Worm (Caenorhabditis elegans): ENCODE data around the gene wago-5.

DNA sequence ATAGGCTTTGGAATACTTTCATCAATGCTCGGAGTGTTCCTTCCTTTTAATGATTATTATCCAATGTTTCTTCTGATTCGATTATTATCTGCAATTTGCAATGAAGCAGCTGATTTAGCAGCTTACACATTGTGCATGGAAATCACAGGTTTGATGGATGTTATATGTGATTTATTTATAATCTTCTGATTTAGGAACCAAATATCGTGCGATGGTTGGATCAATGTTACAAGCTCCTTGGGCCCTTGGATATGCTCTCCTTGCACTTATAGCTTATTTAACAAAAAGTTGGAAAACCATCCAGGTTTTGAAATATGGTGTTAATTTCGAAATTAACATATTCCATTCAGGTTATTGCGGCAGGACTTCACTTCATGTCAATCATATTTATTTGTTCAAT lies 29.8 kb downstream of the wago-5 start:
- TF ChIP-seq sea-1 (GFP tag; conservative IDR thresholded peaks at IDR 0.05) (no peak), ama-1 (optimal IDR thresholded peaks at IDR 0.05) (no peak), hmg-4 (GFP tag; optimal IDR thresholded peaks at IDR 0.05) (no peak), hnd-1 (tag; optimal IDR thresholded peaks at IDR 0.05) (no peak), hmbx-1 (tag; optimal IDR thresholded peaks at IDR 0.05) (no peak), scrt-1 (GFP tag; IDR thresholded peaks at IDR 0.05) (no peak), ets-7 (tag; optimal IDR thresholded peaks at IDR 0.05) (no peak), pes-1 (GFP tag; IDR thresholded peaks at IDR 0.05) (no peak), aly-1 (tag; optimal IDR thresholded peaks at IDR 0.05) (no peak), B0310.2 (tag; optimal IDR thresholded peaks at IDR 0.05) (no peak)

Data from whole organism, early embryonic.